Worm (Caenorhabditis elegans): ENCODE data around the gene clp-9.

The clp-9 gene

ce11 chrV:9885918-9886488 lies at the start of gene clp-9:
Gene clp-9, minus strand, starts transcription at chrV:9885968.
- TF ChIP-seq klf-2 (GFP tag; conservative IDR thresholded peaks at IDR 0.05) (no peak), cog-1 (tag; optimal IDR thresholded peaks at IDR 0.05) (no peak), tab-1 (GFP tag; IDR thresholded peaks at IDR 0.05) (no peak), ztf-29 (GFP tag; IDR thresholded peaks at IDR 0.05) (no peak), ref-1 (GFP tag; conservative IDR thresholded peaks at IDR 0.05) (no peak), flt-1 (GFP tag; IDR thresholded peaks at IDR 0.05) (no peak), T22C8.4 (GFP tag; IDR thresholded peaks at IDR 0.05) (no peak), ztf-23 (GFP tag; IDR thresholded peaks at IDR 0.05) (no peak), med-1 (GFP tag; optimal IDR thresholded peaks at IDR 0.05; ENCODE audit: insufficient read depth) (no peak)

ce11 chrV:9930612-9931065 lies 44.9 kb upstream of the clp-9 start, which contains the start of the genes rmh-2 and suds-3:
Gene rmh-2, minus strand, starts transcription at chrV:9930775.
Gene suds-3, plus strand, starts transcription at chrV:9931015.
- TF ChIP-seq med-1 (GFP tag; optimal IDR thresholded peaks at IDR 0.05; ENCODE audit: insufficient read depth): peak; percentile 46
- no peak for TF ChIP-seq flt-1 (GFP tag; IDR thresholded peaks at IDR 0.05)

ce11 chrV:9927954-9928353 lies 42.2 kb upstream of the clp-9 start:
- TF ChIP-seq ztf-29 (GFP tag; IDR thresholded peaks at IDR 0.05) (no peak), flt-1 (GFP tag; IDR thresholded peaks at IDR 0.05) (no peak), tab-1 (GFP tag; IDR thresholded peaks at IDR 0.05) (no peak), med-1 (GFP tag; optimal IDR thresholded peaks at IDR 0.05; ENCODE audit: insufficient read depth) (no peak), T22C8.4 (GFP tag; IDR thresholded peaks at IDR 0.05) (no peak), cog-1 (tag; optimal IDR thresholded peaks at IDR 0.05) (no peak), klf-2 (GFP tag; conservative IDR thresholded peaks at IDR 0.05) (no peak), ztf-23 (GFP tag; IDR thresholded peaks at IDR 0.05) (no peak), ref-1 (GFP tag; conservative IDR thresholded peaks at IDR 0.05) (no peak)

ce11 chrV:9927381-9927780 lies 41.6 kb upstream of the clp-9 start:
- TF ChIP-seq ztf-23 (GFP tag; IDR thresholded peaks at IDR 0.05) (no peak), tab-1 (GFP tag; IDR thresholded peaks at IDR 0.05) (no peak), ref-1 (GFP tag; conservative IDR thresholded peaks at IDR 0.05) (no peak), flt-1 (GFP tag; IDR thresholded peaks at IDR 0.05) (no peak), ztf-29 (GFP tag; IDR thresholded peaks at IDR 0.05) (no peak), T22C8.4 (GFP tag; IDR thresholded peaks at IDR 0.05) (no peak), med-1 (GFP tag; optimal IDR thresholded peaks at IDR 0.05; ENCODE audit: insufficient read depth) (no peak), cog-1 (tag; optimal IDR thresholded peaks at IDR 0.05) (no peak), klf-2 (GFP tag; conservative IDR thresholded peaks at IDR 0.05) (no peak)

ce11 chrV:9926240-9926639 lies 40.5 kb upstream of the clp-9 start, which contains the start of gene C50H2.13:
Gene C50H2.13, plus strand, starts transcription at chrV:9926540.
- no peak for TF ChIP-seq flt-1 (GFP tag; IDR thresholded peaks at IDR 0.05)
- TF ChIP-seq ztf-23 (GFP tag; IDR thresholded peaks at IDR 0.05): no peak
- no peak for TF ChIP-seq ref-1 (GFP tag; conservative IDR thresholded peaks at IDR 0.05)
- TF ChIP-seq med-1 (GFP tag; optimal IDR thresholded peaks at IDR 0.05; ENCODE audit: insufficient read depth): no peak
- no peak for TF ChIP-seq ztf-29 (GFP tag; IDR thresholded peaks at IDR 0.05)
- no peak for TF ChIP-seq tab-1 (GFP tag; IDR thresholded peaks at IDR 0.05)
- no peak for TF ChIP-seq cog-1 (tag; optimal IDR thresholded peaks at IDR 0.05)
- no peak for TF ChIP-seq klf-2 (GFP tag; conservative IDR thresholded peaks at IDR 0.05)
- no peak for TF ChIP-seq T22C8.4 (GFP tag; IDR thresholded peaks at IDR 0.05)

ce11 chrV:9925647-9926046 lies 39.9 kb upstream of the clp-9 start:
- TF ChIP-seq T22C8.4 (GFP tag; IDR thresholded peaks at IDR 0.05) (no peak), med-1 (GFP tag; optimal IDR thresholded peaks at IDR 0.05; ENCODE audit: insufficient read depth) (no peak), klf-2 (GFP tag; conservative IDR thresholded peaks at IDR 0.05) (no peak), flt-1 (GFP tag; IDR thresholded peaks at IDR 0.05) (no peak), ref-1 (GFP tag; conservative IDR thresholded peaks at IDR 0.05) (no peak), ztf-23 (GFP tag; IDR thresholded peaks at IDR 0.05) (no peak)

ce11 chrV:9924389-9924788 lies 38.6 kb upstream of the clp-9 start:
- no peak for TF ChIP-seq ref-1 (GFP tag; conservative IDR thresholded peaks at IDR 0.05)
- no peak for TF ChIP-seq cog-1 (tag; optimal IDR thresholded peaks at IDR 0.05)
- no peak for TF ChIP-seq T22C8.4 (GFP tag; IDR thresholded peaks at IDR 0.05)
- TF ChIP-seq klf-2 (GFP tag; conservative IDR thresholded peaks at IDR 0.05): no peak
- no peak for TF ChIP-seq flt-1 (GFP tag; IDR thresholded peaks at IDR 0.05)
- no peak for TF ChIP-seq ztf-23 (GFP tag; IDR thresholded peaks at IDR 0.05)
- TF ChIP-seq med-1 (GFP tag; optimal IDR thresholded peaks at IDR 0.05; ENCODE audit: insufficient read depth): no peak
- TF ChIP-seq tab-1 (GFP tag; IDR thresholded peaks at IDR 0.05): no peak
- no peak for TF ChIP-seq ztf-29 (GFP tag; IDR thresholded peaks at IDR 0.05)

- TF ChIP-seq cog-1 (tag; optimal IDR thresholded peaks at IDR 0.05) (no peak), tab-1 (GFP tag; IDR thresholded peaks at IDR 0.05) (no peak), ztf-29 (GFP tag; IDR thresholded peaks at IDR 0.05) (no peak), med-1 (GFP tag; optimal IDR thresholded peaks at IDR 0.05; ENCODE audit: insufficient read depth) (no peak), ref-1 (GFP tag; conservative IDR thresholded peaks at IDR 0.05) (no peak), ztf-23 (GFP tag; IDR thresholded peaks at IDR 0.05) (no peak), T22C8.4 (GFP tag; IDR thresholded peaks at IDR 0.05) (no peak), klf-2 (GFP tag; conservative IDR thresholded peaks at IDR 0.05) (no peak), flt-1 (GFP tag; IDR thresholded peaks at IDR 0.05) (no peak)
These were observed 36.7 kb upstream of the clp-9 start, which contains the start of gene C50H2.7 for ce11 chrV:9922481-9922880. Gene C50H2.7, plus strand, starts transcription at chrV:9922781.

- no peak for TF ChIP-seq klf-2 (GFP tag; conservative IDR thresholded peaks at IDR 0.05)
- no peak for TF ChIP-seq ztf-29 (GFP tag; IDR thresholded peaks at IDR 0.05)
- TF ChIP-seq med-1 (GFP tag; optimal IDR thresholded peaks at IDR 0.05; ENCODE audit: insufficient read depth): no peak
- no peak for TF ChIP-seq ztf-23 (GFP tag; IDR thresholded peaks at IDR 0.05)
- no peak for TF ChIP-seq T22C8.4 (GFP tag; IDR thresholded peaks at IDR 0.05)
- TF ChIP-seq cog-1 (tag; optimal IDR thresholded peaks at IDR 0.05): no peak
- no peak for TF ChIP-seq flt-1 (GFP tag; IDR thresholded peaks at IDR 0.05)
- no peak for TF ChIP-seq tab-1 (GFP tag; IDR thresholded peaks at IDR 0.05)
- no peak for TF ChIP-seq ref-1 (GFP tag; conservative IDR thresholded peaks at IDR 0.05)
These were observed 35.5 kb upstream of the clp-9 start, which contains the start of gene ceh-75 for ce11 chrV:9921288-9921687. Gene ceh-75, plus strand, starts transcription at chrV:9921337.
